Fruit fly (Drosophila melanogaster) whole organism, embryonic: Measurements from ENCODE around the gene hyd.

ENCODE experiments used
- Ada2b ChIP-seq: fragments of 200-800 bp; sonication (Bioruptor generic); IDR thresholded peaks from 2 replicates; pipeline ENCODE4 v1.3.6; 2022; ENCODE audit warnings: missing biosample characterization, missing genetic modification characterization
- Adf1 ChIP-seq: fragments of 200-800 bp; sonication (Bioruptor generic); IDR thresholded peaks from 2 replicates; pipeline ENCODE4 v1.3.6; 2022; ENCODE audit warnings: missing biosample characterization, missing genetic modification characterization
- C15 ChIP-seq: fragments of 200-800 bp; sonication (Bioruptor generic); IDR thresholded peaks from 3 replicates; pipeline ENCODE4 v1.3.6; 2022; ENCODE audit warnings: missing biosample characterization, missing genetic modification characterization
- CG10147 ChIP-seq: fragments of 200-800 bp; sonication (Bioruptor generic); optimal IDR thresholded peaks from 2 replicates; lab custom pipeline; 2019; ENCODE audit warnings: missing biosample characterization, mild to moderate bottlenecking, missing genetic modification characterization, moderate library complexity
- CG10654 ChIP-seq: fragments of 200-800 bp; sonication (Bioruptor generic); optimal IDR thresholded peaks from 2 replicates; lab custom pipeline; 2016; ENCODE audit warnings: missing biosample characterization, missing genetic modification characterization
- CG11695 ChIP-seq: fragments of 200-800 bp; sonication (Bioruptor generic); IDR thresholded peaks from 3 replicates; pipeline ENCODE4 v1.3.6; 2022; ENCODE audit warnings: missing biosample characterization, missing genetic modification characterization
- CG12659 ChIP-seq: fragments of 200-800 bp; sonication (Bioruptor generic); optimal IDR thresholded peaks from 3 replicates; lab custom pipeline; 2017; ENCODE audit warnings: mild to moderate bottlenecking, missing biosample characterization, missing genetic modification reagents, missing genetic modification characterization
- CG1602 ChIP-seq: fragments of 200-800 bp; sonication (Bioruptor generic); optimal IDR thresholded peaks from 3 replicates; lab custom pipeline; 2016; ENCODE audit warnings: missing biosample characterization, missing genetic modification characterization
- CG16779 ChIP-seq: fragments of 200-800 bp; sonication (Bioruptor generic); IDR thresholded peaks from 2 replicates; pipeline ENCODE4 v1.3.6; 2022; ENCODE audit warnings: missing biosample characterization, missing genetic modification characterization
- CG16815 ChIP-seq: fragments of 200-800 bp; sonication (Bioruptor generic); optimal IDR thresholded peaks from 3 replicates; lab custom pipeline; 2017; ENCODE audit warnings: missing biosample characterization, mild to moderate bottlenecking, missing genetic modification characterization
- CG17361 ChIP-seq: fragments of 200-800 bp; sonication (Bioruptor generic); IDR thresholded peaks from 3 replicates; pipeline ENCODE4 v1.3.6; 2022; ENCODE audit warnings: missing biosample characterization, missing genetic modification characterization
- CG17802 ChIP-seq: fragments of 200-800 bp; sonication (Bioruptor generic); optimal IDR thresholded peaks from 2 replicates; lab custom pipeline; 2018; ENCODE audit warnings: missing biosample characterization, mild to moderate bottlenecking, missing genetic modification characterization, moderate library complexity
- CG2712 ChIP-seq: fragments of 200-800 bp; optimal IDR thresholded peaks from 3 replicates; lab custom pipeline; 2019; ENCODE audit warnings: missing biosample characterization, mild to moderate bottlenecking, missing genetic modification characterization, moderate library complexity
- CG34224 ChIP-seq: fragments of 200-800 bp; sonication (Bioruptor generic); IDR thresholded peaks from 3 replicates; pipeline ENCODE4 v1.3.6; 2022; ENCODE audit warnings: missing biosample characterization, missing genetic modification characterization; ENCODE audit not compliant: partially characterized antibody
- CG3847 ChIP-seq: fragments of 200-800 bp; sonication (Bioruptor generic); IDR thresholded peaks from 2 replicates; pipeline ENCODE4 v1.3.6; 2022; ENCODE audit warnings: missing biosample characterization, missing genetic modification characterization
- CG6254 ChIP-seq: fragments of 200-800 bp; sonication (Bioruptor generic); optimal IDR thresholded peaks from 3 replicates; lab custom pipeline; 2017; ENCODE audit warnings: mild to moderate bottlenecking, missing biosample characterization, missing genetic modification reagents, missing genetic modification characterization
- CG6854 ChIP-seq: fragments of 200-800 bp; sonication (Bioruptor generic); optimal IDR thresholded peaks from 3 replicates; lab custom pipeline; 2017; ENCODE audit warnings: missing biosample characterization, mild to moderate bottlenecking, missing genetic modification characterization
- CG7556 ChIP-seq: fragments of 200-800 bp; sonication (Bioruptor generic); optimal IDR thresholded peaks from 2 replicates; lab custom pipeline; 2017; ENCODE audit warnings: missing biosample characterization, mild to moderate bottlenecking, missing genetic modification characterization
- CG9876 ChIP-seq: fragments of 200-800 bp; sonication (Bioruptor generic); optimal IDR thresholded peaks from 2 replicates; lab custom pipeline; 2016; ENCODE audit warnings: missing biosample characterization, missing genetic modification characterization
- CrebB ChIP-seq: fragments of 200-800 bp; sonication (Bioruptor generic); optimal IDR thresholded peaks from 3 replicates; lab custom pipeline; 2018; ENCODE audit warnings: missing biosample characterization, mild to moderate bottlenecking, missing genetic modification characterization
- Dbx ChIP-seq: fragments of 200-800 bp; sonication (Bioruptor generic); IDR thresholded peaks from 3 replicates; pipeline ENCODE4 v1.3.6; 2022; ENCODE audit warnings: missing biosample characterization, missing genetic modification characterization
- Dip2 ChIP-seq: fragments of 200-800 bp; sonication (Bioruptor generic); IDR thresholded peaks from 2 replicates; pipeline ENCODE4 v1.3.6; 2022; ENCODE audit warnings: missing biosample characterization, missing genetic modification characterization
- HLH3B ChIP-seq: fragments of 200-800 bp; sonication (Bioruptor generic); IDR thresholded peaks from 2 replicates; pipeline ENCODE4 v1.3.6; 2022; ENCODE audit warnings: missing biosample characterization, missing genetic modification characterization
- MESR4 ChIP-seq: fragments of 200-800 bp; sonication (Bioruptor generic); optimal IDR thresholded peaks from 2 replicates; lab custom pipeline; 2018; ENCODE audit warnings: missing biosample characterization, mild to moderate bottlenecking, missing genetic modification characterization, moderate library complexity
- NC2α ChIP-seq: fragments of 200-800 bp; sonication (Bioruptor generic); optimal IDR thresholded peaks from 2 replicates; lab custom pipeline; 2016; ENCODE audit warnings: missing biosample characterization, missing genetic modification characterization
- Poxn ChIP-seq: fragments of 200-800 bp; sonication (Bioruptor generic); IDR thresholded peaks from 2 replicates; pipeline ENCODE4 v1.3.6; 2022; ENCODE audit warnings: missing biosample characterization, missing genetic modification characterization
- Tbp ChIP-seq: fragments of >200 bp; optimal IDR thresholded peaks from 2 replicates; lab custom pipeline; 2018; ENCODE audit warnings: missing biosample characterization, missing genetic modification characterization
- abd-A ChIP-seq: fragments of 200-800 bp; sonication (Bioruptor generic); optimal IDR thresholded peaks from 3 replicates; lab custom pipeline; 2019; ENCODE audit warnings: missing biosample characterization, mild to moderate bottlenecking, missing genetic modification characterization, moderate library complexity
- bbx ChIP-seq: fragments of 200-800 bp; sonication (Bioruptor generic); IDR thresholded peaks from 2 replicates; pipeline ENCODE4 v1.3.6; 2022; ENCODE audit warnings: missing biosample characterization, missing genetic modification characterization; ENCODE audit not compliant: partially characterized antibody
- bowl ChIP-seq: fragments of 200-800 bp; sonication (Bioruptor generic); IDR thresholded peaks from 2 replicates; pipeline ENCODE4 v1.3.6; 2022; ENCODE audit warnings: missing biosample characterization, missing genetic modification characterization
- chif ChIP-seq, 2 experiments: fragments of 200-800 bp; sonication (Bioruptor generic); optimal IDR thresholded peaks; 3 replicates each; lab custom pipeline; 2016; ENCODE audit warnings: missing biosample characterization in 2 of 2, missing genetic modification characterization in 2 of 2
- corto ChIP-seq: fragments of 200-800 bp; sonication (Bioruptor generic); optimal IDR thresholded peaks from 2 replicates; lab custom pipeline; 2016; ENCODE audit warnings: missing biosample characterization, mild to moderate bottlenecking, missing genetic modification characterization, moderate library complexity
- croc ChIP-seq: fragments of 200-800 bp; sonication (Bioruptor generic); conservative IDR thresholded peaks from 3 replicates; pipeline ENCODE4 v1.3.6; 2022; ENCODE audit warnings: missing biosample characterization, missing genetic modification characterization
- eyg ChIP-seq: fragments of 200-800 bp; sonication (Bioruptor generic); optimal IDR thresholded peaks from 3 replicates; lab custom pipeline; 2016; ENCODE audit warnings: missing biosample characterization, missing genetic modification characterization
- fd3F ChIP-seq: fragments of 200-800 bp; sonication (Bioruptor generic); optimal IDR thresholded peaks from 2 replicates; lab custom pipeline; 2018; ENCODE audit warnings: missing biosample characterization, mild to moderate bottlenecking, missing genetic modification characterization, moderate library complexity
- fru ChIP-seq: fragments of >200 bp; optimal IDR thresholded peaks from 2 replicates; lab custom pipeline; 2017
- grau ChIP-seq: fragments of 200-800 bp; optimal IDR thresholded peaks from 3 replicates; lab custom pipeline; 2019; ENCODE audit warnings: missing biosample characterization, mild to moderate bottlenecking, missing genetic modification characterization, moderate library complexity
- grn ChIP-seq: fragments of 200-800 bp; sonication (Bioruptor generic); optimal IDR thresholded peaks from 3 replicates; lab custom pipeline; 2017; ENCODE audit warnings: missing biosample characterization, missing genetic modification characterization
- hb ChIP-seq: fragments of 200-800 bp; sonication (Bioruptor generic); IDR thresholded peaks from 3 replicates; pipeline ENCODE4 v1.3.6; 2022; ENCODE audit warnings: missing biosample characterization, missing genetic modification characterization; ENCODE audit not compliant: partially characterized antibody
- hbn ChIP-seq: fragments of 200-800 bp; sonication (Bioruptor generic); IDR thresholded peaks from 2 replicates; pipeline ENCODE4 v1.3.6; 2022; ENCODE audit warnings: missing biosample characterization, missing genetic modification characterization; ENCODE audit not compliant: partially characterized antibody
- inv ChIP-seq: fragments of 200-800 bp; sonication (Bioruptor generic); IDR thresholded peaks from 2 replicates; pipeline ENCODE4 v1.3.6; 2022; ENCODE audit warnings: missing biosample characterization, missing genetic modification characterization; ENCODE audit not compliant: partially characterized antibody
- lilli ChIP-seq: fragments of 200-800 bp; sonication (Bioruptor generic); optimal IDR thresholded peaks from 3 replicates; lab custom pipeline; 2016; ENCODE audit warnings: missing biosample characterization, missing genetic modification characterization
- ro ChIP-seq: fragments of 200-800 bp; sonication (Bioruptor generic); IDR thresholded peaks from 2 replicates; pipeline ENCODE4 v1.3.6; 2022; ENCODE audit warnings: missing biosample characterization, missing genetic modification characterization
- salm ChIP-seq: fragments of 200-800 bp; sonication (Bioruptor generic); optimal IDR thresholded peaks from 2 replicates; lab custom pipeline; 2018; ENCODE audit warnings: missing biosample characterization, mild to moderate bottlenecking, missing genetic modification characterization
- slp2 ChIP-seq: fragments of 200-800 bp; sonication (Bioruptor generic); optimal IDR thresholded peaks from 2 replicates; lab custom pipeline; 2016; ENCODE audit warnings: missing biosample characterization, missing genetic modification characterization
- sna ChIP-seq: fragments of 200-800 bp; sonication (Bioruptor generic); IDR thresholded peaks from 2 replicates; pipeline ENCODE4 v1.3.6; 2022; ENCODE audit warnings: missing biosample characterization, missing genetic modification characterization; ENCODE audit not compliant: partially characterized antibody
- tll ChIP-seq, 2 experiments: fragments of 200-800 bp in 1 of 2; fragments of >200 bp in 1 of 2; sonication (Bioruptor generic) in 1 of 2; optimal IDR thresholded peaks; 2 replicates each; lab custom pipeline; 2017 to 2019; ENCODE audit warnings: missing biosample characterization in 2 of 2, missing genetic modification characterization in 2 of 2, mild to moderate bottlenecking in 1 of 2, moderate library complexity in 1 of 2
- trem ChIP-seq: fragments of 200-800 bp; optimal IDR thresholded peaks from 3 replicates; lab custom pipeline; 2019; ENCODE audit warnings: missing biosample characterization, mild to moderate bottlenecking, missing genetic modification characterization, moderate library complexity
- unc-4 ChIP-seq: fragments of 200-800 bp; sonication (Bioruptor generic); IDR thresholded peaks from 2 replicates; pipeline ENCODE4 v1.3.6; 2022; ENCODE audit warnings: missing biosample characterization, missing genetic modification characterization; ENCODE audit not compliant: partially characterized antibody
- vvl ChIP-seq: fragments of 200-800 bp; sonication (Bioruptor generic); IDR thresholded peaks from 2 replicates; pipeline ENCODE4 v1.3.6; 2022; ENCODE audit warnings: missing biosample characterization, missing genetic modification characterization

hyd gene

DNA sequence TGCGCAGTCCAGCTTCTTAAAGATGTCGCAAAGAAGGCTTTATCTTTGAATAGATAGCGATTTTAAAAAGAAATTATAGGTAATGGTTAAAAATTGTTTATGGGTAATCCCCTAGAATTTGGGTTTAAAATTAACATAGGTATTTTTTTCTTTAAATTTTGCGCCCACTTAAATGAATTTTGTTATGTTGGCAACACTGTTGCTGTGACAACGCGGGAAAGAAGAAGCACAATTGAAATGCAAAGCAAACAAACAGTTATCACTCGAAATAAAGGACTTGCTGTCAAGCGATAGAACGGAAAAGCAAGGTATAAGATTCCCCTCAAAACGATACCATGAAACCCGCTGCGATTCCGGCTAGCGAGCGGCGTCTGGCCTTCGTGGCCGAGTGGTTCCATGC is 45.7 kb downstream of the hyd start, which contains the start of gene nmdyn-D7 (continued):
- TF ChIP-seq CG10147 (GFP tag; lab: Kevin White, UChicago): no peak
- peak; percentile 30; the same call in 1 of the 2 replicates for TF ChIP-seq vvl (GFP tag; lab: Robert Waterston, UW)
- TF ChIP-seq CG10654 (GFP tag; lab: Kevin White, UChicago): no peak
- TF ChIP-seq unc-4 (GFP tag; lab: Robert Waterston, UW): no peak
- TF ChIP-seq Poxn (GFP tag; lab: Robert Waterston, UW): no peak
- no peak for TF ChIP-seq abd-A
- no peak for TF ChIP-seq CG3847 (GFP tag; lab: Robert Waterston, UW)
- no peak for TF ChIP-seq HLH3B (GFP tag; lab: Robert Waterston, UW)
- TF ChIP-seq CG17361 (GFP tag; lab: Robert Waterston, UW): no peak
- peak; percentile 44 for TF ChIP-seq MESR4 (GFP tag; lab: Kevin White, UChicago)
- TF ChIP-seq Dip2 (GFP tag; lab: Robert Waterston, UW): no peak
- TF ChIP-seq fd3F: peak; percentile 13
- TF ChIP-seq grau (tag; lab: Kevin White, UChicago): peak; percentile 87
- no peak for TF ChIP-seq grn (GFP tag; lab: Kevin White, UChicago)
- no peak for TF ChIP-seq CrebB (tag; lab: Kevin White, UChicago)
- TF ChIP-seq inv (GFP tag; lab: Robert Waterston, UW): no peak
- TF ChIP-seq bbx: peak; percentile 54
- TF ChIP-seq CG7556 (GFP tag; lab: Kevin White, UChicago): no peak

DNA sequence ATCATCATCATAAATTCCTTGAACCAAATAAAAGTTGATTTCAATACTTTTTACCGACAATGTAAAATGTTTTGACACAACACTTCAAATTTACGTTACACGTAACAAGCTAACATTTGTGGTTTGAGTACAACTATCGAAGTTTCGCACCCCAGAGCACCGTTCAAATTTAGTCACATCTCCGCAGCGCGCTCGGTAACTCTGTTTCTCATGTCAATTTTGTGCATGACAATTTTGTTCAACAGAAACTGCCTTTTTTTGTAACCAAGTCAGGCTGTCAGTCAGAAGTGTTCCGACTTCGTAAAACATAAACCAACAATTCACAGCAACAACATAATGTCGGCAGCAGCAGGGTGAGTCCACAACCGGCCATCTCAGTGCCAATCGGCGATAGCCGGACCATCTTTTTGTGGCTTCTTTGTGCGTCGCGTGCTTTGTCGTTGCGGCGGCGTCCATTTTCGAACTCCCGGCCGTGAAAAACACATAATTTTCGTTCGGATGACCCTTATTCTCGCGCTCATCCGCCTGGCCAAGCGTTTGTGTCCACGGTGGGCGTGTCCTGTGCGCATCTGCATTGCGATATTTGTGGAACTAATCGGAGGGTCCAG is 47.6 kb downstream of the hyd start, which contains the start of gene p23:
Gene p23 (plus strand): TSS at position 194 of the 608 bp plus-strand sequence.
- TF ChIP-seq CG34224 (peak; percentile 42; the same call in 1 of the 3 replicates), corto (no peak), sna (no peak), Tbp (no peak), ro (no peak), CG11695 (no peak), C15 (GFP tag; lab: Robert Waterston, UW) (no peak), hbn (GFP tag; lab: Robert Waterston, UW) (0 out of 2 replicates have a peak, but pooled peaks have one; percentile 40), CG9876 (GFP tag; lab: Kevin White, UChicago) (peak; percentile 32), CG2712 (tag; lab: Kevin White, UChicago) (no peak), lilli (GFP tag; lab: Kevin White, UChicago) (no peak), tll (GFP tag; optimal IDR thresholded peaks at IDR 0.05; lab: Kevin White, UChicago) (peak in 1 of 2 experiments; percentile 57), fru (lab: Kevin White, UChicago) (no peak), chif (GFP tag; optimal IDR thresholded peaks at IDR 0.05; lab: Kevin White, UChicago) (no peak), CG6254 (GFP tag; lab: Kevin White, UChicago) (no peak), croc (GFP tag; lab: Robert Waterston, UW) (no peak), CG16815 (GFP tag; lab: Kevin White, UChicago) (no peak), hb (GFP tag; lab: Robert Waterston, UW) (no peak), bowl (GFP tag; lab: Robert Waterston, UW) (no peak), Adf1 (no peak), trem (tag; lab: Kevin White, UChicago) (peak; percentile 75), CG17802 (tag; lab: Kevin White, UChicago) (no peak), slp2 (no peak), CG1602 (GFP tag; lab: Kevin White, UChicago) (no peak), Ada2b (no peak), salm (no peak), CG12659 (GFP tag; lab: Kevin White, UChicago) (peak; percentile 66), Dbx (GFP tag; lab: Robert Waterston, UW) (peak; percentile 60; the same call in 2 of the 3 replicates), CG16779 (no peak), NC2α (GFP tag; lab: Kevin White, UChicago) (no peak), eyg (GFP tag; lab: Kevin White, UChicago) (no peak), CG6854 (GFP tag; lab: Kevin White, UChicago) (no peak)
